Fruit fly (Drosophila melanogaster): Measurements from ENCODE around the gene p.
A peak's percentile ranks its signal among the peaks of the same experiment; 100 is the strongest.

p gene

dm6 chr3R:8635778-8636177 lies 34.7 kb downstream of the p start, which contains the start of gene Or85e:
TSS of gene Or85e (minus strand) at chr3R:8635878.
- TF ChIP-seq Six4 (GFP tag; optimal IDR thresholded peaks at IDR 0.05) (no peak), tll (GFP tag; optimal IDR thresholded peaks at IDR 0.05) (no peak), CG11560 (tag; IDR thresholded peaks at IDR 0.05) (no peak), CG2875 (GFP tag; optimal IDR thresholded peaks at IDR 0.05) (no peak), CG7745 (tag; optimal IDR thresholded peaks at IDR 0.05) (no peak), Xbp1 (GFP tag; optimal IDR thresholded peaks at IDR 0.05) (no peak), sens (GFP tag) (no peak), Rfx (GFP tag; IDR thresholded peaks at IDR 0.05) (no peak), ewg (GFP tag; optimal IDR thresholded peaks at IDR 0.05) (no peak), unc-4 (GFP tag; IDR thresholded peaks at IDR 0.05; ENCODE audit: partially characterized antibody) (no peak), BtbVII (GFP tag; optimal IDR thresholded peaks at IDR 0.05) (no peak), CG2712 (tag; optimal IDR thresholded peaks at IDR 0.05) (no peak), Dll (GFP tag; IDR thresholded peaks at IDR 0.05; ENCODE audit: partially characterized antibody) (no peak), Asciz (GFP tag; optimal IDR thresholded peaks at IDR 0.05) (no peak), CG6654 (GFP tag; optimal IDR thresholded peaks at IDR 0.05) (no peak)

DNA sequence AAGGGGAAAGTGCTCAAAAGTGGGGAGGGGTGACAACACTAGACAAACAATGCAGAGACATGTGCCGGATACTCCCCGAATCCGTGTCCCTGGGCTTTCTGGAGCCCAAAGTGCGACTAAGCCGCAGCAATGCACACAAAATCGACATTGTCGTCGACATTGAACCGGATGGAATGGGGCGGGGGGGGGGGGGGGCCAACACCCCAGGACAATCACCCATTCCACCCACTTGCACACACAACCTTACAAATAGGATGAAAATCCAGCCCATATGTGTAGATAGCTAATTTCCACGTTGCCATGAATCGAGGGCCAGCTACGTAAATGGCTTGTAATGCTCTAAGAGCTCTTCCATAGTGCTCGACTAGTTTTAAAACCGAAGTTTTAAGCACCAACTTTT lies 49.7 kb downstream of the p start:
- TF ChIP-seq Hr39 (optimal IDR thresholded peaks at IDR 0.05) (peak; percentile 67), Xbp1 (GFP tag; optimal IDR thresholded peaks at IDR 0.05) (no peak)

DNA sequence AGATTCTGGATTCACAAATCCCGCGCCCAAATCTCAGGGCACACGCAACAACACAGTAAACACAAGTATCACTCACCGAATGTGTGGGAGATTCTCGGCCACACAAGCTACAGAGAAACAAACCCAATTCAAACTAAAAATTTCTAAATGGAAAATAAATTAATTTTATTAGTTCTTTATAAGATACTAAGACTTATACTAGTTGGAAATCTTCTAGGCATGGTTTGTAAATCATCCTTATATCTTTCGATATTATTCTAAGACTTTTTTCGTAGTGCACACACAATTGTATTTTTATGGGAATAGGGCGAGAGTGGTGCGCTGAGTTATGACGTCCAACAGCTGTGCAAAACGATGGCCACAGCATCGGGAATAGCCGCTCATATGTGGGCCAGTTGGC lies 51.4 kb downstream of the p start:
- TF ChIP-seq nmo (GFP tag; optimal IDR thresholded peaks at IDR 0.05) (peak; percentile 14), kah (GFP tag; optimal IDR thresholded peaks at IDR 0.05) (no peak), Tbp (GFP tag; optimal IDR thresholded peaks at IDR 0.05) (no peak), E2f2 (GFP tag; IDR thresholded peaks at IDR 0.05) (no peak), jigr1 (GFP tag; IDR thresholded peaks at IDR 0.05) (no peak), gem (tag; optimal IDR thresholded peaks at IDR 0.05) (peak; percentile 18), Poxn (GFP tag; IDR thresholded peaks at IDR 0.05) (no peak), hkb (optimal IDR thresholded peaks at IDR 0.05) (no peak), hkb (GFP tag; IDR thresholded peaks at IDR 0.05) (peak; percentile 50), tna (GFP tag; IDR thresholded peaks at IDR 0.05; ENCODE audit: partially characterized antibody) (no peak), CG4424 (GFP tag; optimal IDR thresholded peaks at IDR 0.05) (no peak), ken (GFP tag; IDR thresholded peaks at IDR 0.05) (no peak), aop (GFP tag; IDR thresholded peaks at IDR 0.05) (no peak), CG18476 (GFP tag; optimal IDR thresholded peaks at IDR 0.05) (no peak), Bteb2 (GFP tag; optimal IDR thresholded peaks at IDR 0.05) (no peak), bigmax (GFP tag; optimal IDR thresholded peaks at IDR 0.05) (no peak), CG14050 (GFP tag; IDR thresholded peaks at IDR 0.05) (no peak), CG1832 (GFP tag; optimal IDR thresholded peaks at IDR 0.05) (no peak), prd (optimal IDR thresholded peaks at IDR 0.05) (no peak), prd (GFP tag; IDR thresholded peaks at IDR 0.05) (peak; percentile 34; the same call in 1 of the 3 replicates), Abd-B (GFP tag; optimal IDR thresholded peaks at IDR 0.05) (peak; percentile 5), psq (GFP tag; optimal IDR thresholded peaks at IDR 0.05) (no peak), lov (optimal IDR thresholded peaks at IDR 0.05) (no peak), lov (GFP tag; IDR thresholded peaks at IDR 0.05) (0 out of 3 replicates have a peak, but pooled peaks have one; percentile 16), cwo (GFP tag; optimal IDR thresholded peaks at IDR 0.05) (no peak), slbo (GFP tag; IDR thresholded peaks at IDR 0.05) (peak; percentile 5; the same call in 1 of the 2 replicates), CG30403 (GFP tag; optimal IDR thresholded peaks at IDR 0.05) (no peak), CG9215 (GFP tag; IDR thresholded peaks at IDR 0.05) (peak; percentile 35), row (GFP tag; IDR thresholded peaks at IDR 0.05) (peak; percentile 47; the same call in 1 of the 3 replicates), sens (GFP tag) (peak; percentile 43), wdn (GFP tag; IDR thresholded peaks at IDR 0.05) (no peak), zfh1 (GFP tag; IDR thresholded peaks at IDR 0.05) (0 out of 3 replicates have a peak, but pooled peaks have one; percentile 40), CG11504 (tag; optimal IDR thresholded peaks at IDR 0.05) (peak; percentile 42), nau (GFP tag; optimal IDR thresholded peaks at IDR 0.05) (peak; percentile 11), dmrt99B (tag; optimal IDR thresholded peaks at IDR 0.05) (peak; percentile 34)

Measured in whole organism, embryonic.